Worm (Caenorhabditis elegans): Measurements from ENCODE around the gene K09C8.9.

Gene K09C8.9

DNA sequence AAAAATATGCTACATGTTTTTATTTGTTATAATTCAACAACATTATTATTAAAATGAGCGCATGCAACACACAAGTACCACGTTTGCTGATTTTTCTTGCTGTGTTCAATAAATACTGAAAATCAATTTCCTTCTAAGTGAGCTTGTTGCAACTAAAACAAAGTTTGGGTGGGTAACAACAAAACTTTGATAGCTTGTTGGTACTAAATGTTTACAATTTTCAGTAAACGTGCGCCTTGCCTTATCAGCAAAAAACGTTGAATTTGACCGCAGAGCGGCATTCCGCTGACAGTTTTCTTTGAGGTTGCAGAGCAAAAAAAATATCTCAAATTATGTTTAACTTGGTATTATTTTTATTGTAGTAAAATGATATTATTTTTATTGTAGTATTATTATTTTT lies 13.8 kb upstream of the K09C8.9 start:
- TF ChIP-seq pha-4 (tag; optimal IDR thresholded peaks at IDR 0.05) (no peak), ceh-48 (tag; optimal IDR thresholded peaks at IDR 0.05) (no peak), che-1 (tag; optimal IDR thresholded peaks at IDR 0.05) (no peak), gmeb-2 (tag; optimal IDR thresholded peaks at IDR 0.05) (no peak), ceh-6 (GFP tag; optimal IDR thresholded peaks at IDR 0.05) (no peak), lin-11 (tag; optimal IDR thresholded peaks at IDR 0.05) (no peak), unc-86 (tag; optimal IDR thresholded peaks at IDR 0.05) (no peak), nfya-1 (tag; optimal IDR thresholded peaks at IDR 0.05) (no peak), unc-55 (GFP tag; optimal IDR thresholded peaks at IDR 0.05) (no peak), ceh-14 (tag; optimal IDR thresholded peaks at IDR 0.05) (no peak), unc-42 (tag; optimal IDR thresholded peaks at IDR 0.05) (no peak)

DNA sequence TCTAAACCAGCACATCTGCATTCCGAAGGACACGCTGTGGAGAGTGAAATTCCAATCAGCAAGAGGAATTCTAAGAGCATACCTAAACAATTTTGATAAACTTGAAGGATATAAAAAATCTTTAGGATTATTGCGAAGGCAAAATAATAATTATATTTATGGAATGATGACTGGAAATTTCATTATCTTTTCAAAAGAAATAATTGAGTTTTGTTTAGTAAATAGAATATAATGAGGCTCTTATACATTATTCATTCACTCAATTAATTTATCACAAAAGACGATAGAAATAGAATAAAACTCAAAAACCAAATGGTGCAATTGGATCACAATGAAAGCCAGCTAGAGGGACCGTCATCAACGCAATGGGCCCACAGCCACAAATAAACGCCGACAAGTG lies 11.6 kb upstream of the K09C8.9 start, which contains the start of gene pxn-2:
Gene pxn-2 (minus strand): TSS at position 101 of the 400 bp plus-strand sequence.
- TF ChIP-seq pax-1 (tag; optimal IDR thresholded peaks at IDR 0.05) (no peak), unc-55 (GFP tag; optimal IDR thresholded peaks at IDR 0.05) (no peak), fax-1 (tag; optimal IDR thresholded peaks at IDR 0.05) (no peak), Y22D7AL.16 (tag; optimal IDR thresholded peaks at IDR 0.05) (no peak), ceh-18 (tag; optimal IDR thresholded peaks at IDR 0.05) (no peak), che-1 (tag; optimal IDR thresholded peaks at IDR 0.05) (no peak), unc-86 (tag; optimal IDR thresholded peaks at IDR 0.05) (no peak), unc-3 (GFP tag; conservative IDR thresholded peaks at IDR 0.05) (no peak), unc-3 (tag; optimal IDR thresholded peaks at IDR 0.05) (no peak), tbx-7 (tag; optimal IDR thresholded peaks at IDR 0.05) (no peak)

DNA sequence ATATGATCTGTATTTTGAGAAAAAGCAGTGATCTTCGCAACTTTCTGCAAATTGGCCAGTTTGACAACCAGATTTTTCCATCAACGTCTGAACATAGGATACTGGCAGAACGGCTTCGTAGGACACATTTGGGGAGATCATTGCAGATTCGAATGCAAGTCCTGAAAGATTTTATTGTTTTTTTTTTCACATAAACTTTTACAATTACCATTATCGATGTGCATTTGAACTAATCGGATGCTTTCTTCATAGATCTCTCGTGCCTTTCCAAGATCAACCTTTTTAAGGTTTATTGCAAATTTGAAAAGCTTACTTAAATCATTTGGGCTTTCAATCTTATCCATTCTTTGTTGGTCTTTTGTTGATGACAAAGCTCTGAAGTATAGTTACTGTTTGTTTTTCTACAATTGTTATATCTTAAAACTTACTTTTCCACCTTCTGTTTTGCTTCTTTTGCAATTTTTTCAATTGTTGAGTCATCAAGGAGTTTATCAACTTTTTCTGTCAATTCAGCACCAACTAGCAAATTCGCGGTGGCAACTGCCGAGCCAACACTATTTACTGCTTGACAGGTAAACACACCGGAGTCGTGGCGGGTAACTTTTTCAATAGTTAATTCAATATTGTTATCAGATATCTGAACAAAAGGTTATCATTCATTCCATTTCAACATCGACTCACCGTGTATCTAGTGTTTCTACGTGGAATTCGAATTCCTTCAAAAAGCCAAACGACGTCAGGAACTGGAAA lies 9.0 kb upstream of the K09C8.9 start:
- TF ChIP-seq hlh-6 (tag; optimal IDR thresholded peaks at IDR 0.05) (no peak), unc-42 (tag; optimal IDR thresholded peaks at IDR 0.05) (no peak), rnt-1 (tag; optimal IDR thresholded peaks at IDR 0.05) (no peak), C08G9.2 (tag; optimal IDR thresholded peaks at IDR 0.05) (no peak), K02D7.2 (tag; optimal IDR thresholded peaks at IDR 0.05) (no peak), hlh-13 (GFP tag; optimal IDR thresholded peaks at IDR 0.05) (no peak), elt-2 (tag; optimal IDR thresholded peaks at IDR 0.05) (no peak), ceh-34 (tag; optimal IDR thresholded peaks at IDR 0.05) (no peak), ceh-48 (tag; optimal IDR thresholded peaks at IDR 0.05) (no peak), tbx-2 (tag; optimal IDR thresholded peaks at IDR 0.05) (no peak), ceh-14 (tag; optimal IDR thresholded peaks at IDR 0.05) (no peak), hlh-15 (tag; optimal IDR thresholded peaks at IDR 0.05) (no peak), fkh-10 (GFP tag; optimal IDR thresholded peaks at IDR 0.05) (no peak), sox-4 (tag; optimal IDR thresholded peaks at IDR 0.05) (no peak), fax-1 (tag; optimal IDR thresholded peaks at IDR 0.05) (no peak), ceh-31 (tag; optimal IDR thresholded peaks at IDR 0.05) (no peak), nfya-1 (tag; optimal IDR thresholded peaks at IDR 0.05) (no peak), ttx-3 (tag; optimal IDR thresholded peaks at IDR 0.05) (no peak), ceh-18 (tag; optimal IDR thresholded peaks at IDR 0.05) (no peak), K09A11.1 (tag; optimal IDR thresholded peaks at IDR 0.05; ENCODE audit: insufficient read depth) (no peak)

DNA sequence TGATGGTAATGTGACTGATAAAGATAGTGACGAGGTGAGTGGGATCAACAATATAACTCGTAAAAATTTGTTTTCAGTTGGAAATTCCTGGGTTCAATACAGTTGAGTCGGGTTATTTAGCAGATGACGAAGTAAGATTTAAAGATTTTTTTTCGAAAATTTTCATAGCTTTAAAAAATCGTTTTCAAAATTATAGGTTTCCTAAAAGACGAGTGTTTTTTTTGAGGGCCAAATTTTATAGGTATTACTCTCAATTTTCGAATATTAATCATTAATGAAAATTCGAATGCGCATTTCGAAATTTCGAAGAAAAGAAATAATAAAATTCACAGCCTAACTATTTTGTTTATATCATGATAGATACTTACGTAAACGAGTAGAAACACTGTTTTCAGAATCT lies 3.5 kb upstream of the K09C8.9 start:
- TF ChIP-seq rnt-1 (tag; optimal IDR thresholded peaks at IDR 0.05) (no peak), pag-3 (tag; optimal IDR thresholded peaks at IDR 0.05; ENCODE audit: borderline replicate concordance) (no peak), ceh-30 (tag; optimal IDR thresholded peaks at IDR 0.05) (no peak), dve-1 (tag; optimal IDR thresholded peaks at IDR 0.05) (no peak), K09A11.1 (tag; optimal IDR thresholded peaks at IDR 0.05; ENCODE audit: insufficient read depth) (no peak), sdc-2 (tag; optimal IDR thresholded peaks at IDR 0.05) (no peak), ets-4 (tag; optimal IDR thresholded peaks at IDR 0.05) (no peak), npax-4 (tag; optimal IDR thresholded peaks at IDR 0.05) (no peak), tbx-7 (tag; optimal IDR thresholded peaks at IDR 0.05) (no peak), K02D7.2 (tag; optimal IDR thresholded peaks at IDR 0.05) (no peak), che-1 (tag; optimal IDR thresholded peaks at IDR 0.05) (no peak), unc-3 (GFP tag; conservative IDR thresholded peaks at IDR 0.05) (no peak), unc-3 (tag; optimal IDR thresholded peaks at IDR 0.05) (no peak)
